Worm (Caenorhabditis elegans) whole organism, young adult: ENCODE data around the gene slc-25A10.

ENCODE experiments used
- B0336.3 ChIP-seq: fragments of 200-800 bp; sonication (Bioruptor generic); IDR thresholded peaks from 2 replicates; pipeline ENCODE4 v1.3.6; 2022; ENCODE audit warnings: missing genetic modification characterization, missing compliant biosample characterization
- D2030.7 ChIP-seq: fragments of 200-800 bp; sonication (Bioruptor generic); IDR thresholded peaks from 2 replicates; pipeline ENCODE4 v1.3.6; 2022; ENCODE audit warnings: missing genetic modification reagents, missing genetic modification characterization, missing compliant biosample characterization
- F10E7.11 ChIP-seq: sonication (generic microtip); optimal IDR thresholded peaks from 2 replicates; lab custom pipeline; 2017; ENCODE audit warnings: mild to moderate bottlenecking, missing genetic modification characterization, moderate library complexity, missing compliant biosample characterization
- F22D6.2 ChIP-seq: sonication (generic microtip); optimal IDR thresholded peaks from 2 replicates; lab custom pipeline; 2016; ENCODE audit warnings: mild to moderate bottlenecking, missing genetic modification characterization, missing compliant biosample characterization
- F23B12.7 ChIP-seq: sonication (generic microtip); optimal IDR thresholded peaks from 2 replicates; lab custom pipeline; 2017; ENCODE audit warnings: missing genetic modification characterization, mild to moderate bottlenecking, missing compliant biosample characterization, antibody characterized with exemption, moderate library complexity; ENCODE audit not compliant: insufficient read depth
- F49E8.2 ChIP-seq: sonication (generic microtip); optimal IDR thresholded peaks from 3 replicates; lab custom pipeline; 2017; ENCODE audit warnings: missing genetic modification characterization, mild to moderate bottlenecking, missing compliant biosample characterization, antibody characterized with exemption, moderate library complexity; ENCODE audit not compliant: insufficient read depth
- T07F8.4 ChIP-seq: sonication (generic microtip); optimal IDR thresholded peaks from 2 replicates; lab custom pipeline; 2016; ENCODE audit warnings: mild to moderate bottlenecking, missing genetic modification characterization, moderate library complexity, missing compliant biosample characterization
- T26A5.8 ChIP-seq: sonication (generic microtip); optimal IDR thresholded peaks from 2 replicates; lab custom pipeline; 2016; ENCODE audit warnings: missing genetic modification characterization, missing compliant biosample characterization
- Y79H2A.3 ChIP-seq: fragments of 200-800 bp; sonication (Bioruptor generic); conservative IDR thresholded peaks from 2 replicates; pipeline ENCODE4 v1.3.6; 2022; ENCODE audit warnings: missing genetic modification reagents, missing genetic modification characterization, missing compliant biosample characterization
- Y95B8A.8 ChIP-seq: fragments of 200-800 bp; sonication (Bioruptor generic); IDR thresholded peaks from 2 replicates; pipeline ENCODE4 v1.3.6; 2022; ENCODE audit warnings: missing genetic modification reagents, missing genetic modification characterization, missing compliant biosample characterization
- ZK185.1 ChIP-seq: sonication (generic microtip); optimal IDR thresholded peaks from 2 replicates; lab custom pipeline; 2016; ENCODE audit warnings: mild to moderate bottlenecking, missing genetic modification characterization, missing compliant biosample characterization; ENCODE audit not compliant: poor library complexity, severe bottlenecking
- aptf-2 ChIP-seq: fragments of 200-800 bp; sonication (Bioruptor generic); conservative IDR thresholded peaks from 2 replicates; pipeline ENCODE4 v1.3.6; 2022; ENCODE audit warnings: missing genetic modification reagents, missing genetic modification characterization, missing compliant biosample characterization
- aptf-3 ChIP-seq: fragments of 200-800 bp; sonication (Bioruptor generic); IDR thresholded peaks from 2 replicates; pipeline ENCODE4 v1.3.6; 2022; ENCODE audit warnings: missing genetic modification characterization, missing compliant biosample characterization
- attf-3 ChIP-seq: fragments of 200-800 bp; sonication (Bioruptor generic); conservative IDR thresholded peaks from 2 replicates; pipeline ENCODE4 v1.3.6; 2022; ENCODE audit warnings: missing genetic modification reagents, missing genetic modification characterization, missing compliant biosample characterization
- attf-5 ChIP-seq: fragments of 200-800 bp; sonication (Bioruptor generic); optimal IDR thresholded peaks from 2 replicates; lab custom pipeline; 2018; ENCODE audit warnings: mild to moderate bottlenecking, missing genetic modification characterization, missing compliant biosample characterization
- bed-1 ChIP-seq: fragments of 200-800 bp; sonication (Bioruptor generic); IDR thresholded peaks from 2 replicates; pipeline ENCODE4 v1.3.6; 2022; ENCODE audit warnings: missing genetic modification reagents, missing genetic modification characterization, missing compliant biosample characterization
- cebp-1 ChIP-seq, 2 experiments: fragments of 200-800 bp in 1 of 2; sonication (Bioruptor generic) in 1 of 2; sonication (generic microtip) in 1 of 2; IDR thresholded peaks in 1 of 2; optimal IDR thresholded peaks in 1 of 2; 2 replicates each; pipeline versions ENCODE4 v1.3.6 to Lab custom; 2017 to 2022; ENCODE audit warnings: missing compliant biosample characterization in 2 of 2, missing genetic modification characterization in 2 of 2, mild to moderate bottlenecking in 1 of 2, missing genetic modification reagents in 1 of 2, moderate library complexity in 1 of 2
- ceh-27 ChIP-seq: fragments of 200-800 bp; sonication (Bioruptor generic); optimal IDR thresholded peaks from 2 replicates; lab custom pipeline; 2018; ENCODE audit warnings: mild to moderate bottlenecking, missing genetic modification characterization, moderate library complexity, missing compliant biosample characterization
- die-1 ChIP-seq: sonication (generic microtip); optimal IDR thresholded peaks from 2 replicates; lab custom pipeline; 2016; ENCODE audit warnings: missing genotype, mild to moderate bottlenecking, missing genetic modification characterization, missing compliant biosample characterization
- dox-1 ChIP-seq: fragments of 200-800 bp; sonication (Bioruptor generic); IDR thresholded peaks from 2 replicates; pipeline ENCODE4 v1.3.6; 2022; ENCODE audit warnings: missing genetic modification reagents, missing genetic modification characterization, missing compliant biosample characterization
- dpl-1 ChIP-seq: fragments of 150-350 bp; optimal IDR thresholded peaks from 2 replicates; lab custom pipeline; 2014; ENCODE audit warnings: missing biosample characterization, missing genetic modification reagents, missing genetic modification characterization
- efl-1 ChIP-seq: fragments of 150-350 bp; optimal IDR thresholded peaks from 2 replicates; lab custom pipeline; 2014; ENCODE audit warnings: missing biosample characterization, missing genetic modification reagents, missing genetic modification characterization
- ekl-4 ChIP-seq: fragments of 200-800 bp; sonication (Bioruptor generic); IDR thresholded peaks from 2 replicates; pipeline ENCODE4 v1.3.6; 2022; ENCODE audit warnings: missing genetic modification reagents, missing genetic modification characterization, missing compliant biosample characterization
- gei-17 ChIP-seq: fragments of 200-800 bp; sonication (Bioruptor generic); optimal IDR thresholded peaks from 2 replicates; lab custom pipeline; 2018; ENCODE audit warnings: mild to moderate bottlenecking, missing genetic modification characterization, missing compliant biosample characterization
- hmg-1.2 ChIP-seq: fragments of 200-800 bp; sonication (Bioruptor generic); IDR thresholded peaks from 2 replicates; pipeline ENCODE4 v1.3.6; 2022; ENCODE audit warnings: missing genetic modification reagents, missing genetic modification characterization, missing compliant biosample characterization
- lag-1 ChIP-seq: fragments of 200-800 bp; sonication (Bioruptor generic); IDR thresholded peaks from 2 replicates; pipeline ENCODE4 v1.3.6; 2022; ENCODE audit warnings: missing genetic modification reagents, missing genetic modification characterization, missing compliant biosample characterization
- let-526 ChIP-seq: fragments of 200-800 bp; sonication (Bioruptor generic); IDR thresholded peaks from 2 replicates; pipeline ENCODE4 v1.3.6; 2022; ENCODE audit warnings: missing genetic modification reagents, missing genetic modification characterization, missing compliant biosample characterization
- lin-40 ChIP-seq: sonication (generic microtip); optimal IDR thresholded peaks from 2 replicates; lab custom pipeline; 2016; ENCODE audit warnings: missing genetic modification characterization, mild to moderate bottlenecking, missing compliant biosample characterization, missing genotype, missing genetic modification reagents
- lin-54 ChIP-seq: fragments of 200-800 bp; sonication (Bioruptor generic); optimal IDR thresholded peaks from 2 replicates; lab custom pipeline; 2018; ENCODE audit warnings: mild to moderate bottlenecking, missing genetic modification characterization, missing compliant biosample characterization
- lir-1 ChIP-seq: fragments of 200-800 bp; sonication (Bioruptor generic); conservative IDR thresholded peaks from 2 replicates; pipeline ENCODE4 v1.3.6; 2022; ENCODE audit warnings: missing genetic modification reagents, missing genetic modification characterization, missing compliant biosample characterization
- madf-10 ChIP-seq: sonication (generic microtip); optimal IDR thresholded peaks from 2 replicates; lab custom pipeline; 2016; ENCODE audit warnings: mild to moderate bottlenecking, missing genetic modification characterization, missing compliant biosample characterization
- mxl-1 ChIP-seq: sonication (generic microtip); optimal IDR thresholded peaks from 2 replicates; lab custom pipeline; 2016; ENCODE audit warnings: missing genetic modification characterization, missing compliant biosample characterization
- nfya-2 ChIP-seq: fragments of 200-800 bp; sonication (Bioruptor generic); IDR thresholded peaks from 2 replicates; pipeline ENCODE4 v1.3.6; 2022; ENCODE audit warnings: missing genetic modification reagents, missing genetic modification characterization, missing compliant biosample characterization
- nhr-27 ChIP-seq: fragments of 200-800 bp; sonication (Bioruptor generic); optimal IDR thresholded peaks from 2 replicates; lab custom pipeline; 2018; ENCODE audit warnings: mild to moderate bottlenecking, missing genetic modification characterization, moderate library complexity, missing compliant biosample characterization
- nhr-80 ChIP-seq: sonication (generic microtip); optimal IDR thresholded peaks from 2 replicates; lab custom pipeline; 2016; ENCODE audit warnings: missing genetic modification characterization, missing compliant biosample characterization
- nhr-90 ChIP-seq: sonication (generic microtip); optimal IDR thresholded peaks from 2 replicates; lab custom pipeline; 2016; ENCODE audit warnings: missing genotype, mild to moderate bottlenecking, missing genetic modification characterization, missing compliant biosample characterization
- pha-4 ChIP-seq: fragments of 150-350 bp; sonication (generic microtip); optimal IDR thresholded peaks from 2 replicates; lab custom pipeline; 2014; ENCODE audit warnings: missing biosample characterization, missing genetic modification reagents, missing genetic modification characterization
- rcor-1 ChIP-seq: fragments of 200-800 bp; sonication (Bioruptor generic); IDR thresholded peaks from 2 replicates; pipeline ENCODE4 v1.3.6; 2022; ENCODE audit warnings: missing genetic modification reagents, missing genetic modification characterization, missing compliant biosample characterization
- repo-1 ChIP-seq: sonication (generic microtip); optimal IDR thresholded peaks from 2 replicates; lab custom pipeline; 2017; ENCODE audit warnings: mild to moderate bottlenecking, missing genetic modification characterization, missing compliant biosample characterization
- rpc-1 ChIP-seq, 2 experiments: fragments of 150-350 bp in 1 of 2; sonication (generic microtip) in 1 of 2; optimal IDR thresholded peaks; 2 replicates each; lab custom pipeline; 2014 to 2018; ENCODE audit warnings: missing biosample characterization in 1 of 2, missing genetic modification characterization in 1 of 2, missing genetic modification reagents in 1 of 2, missing genotype in 1 of 2
- snpc-3.4 ChIP-seq: sonication (generic microtip); optimal IDR thresholded peaks from 2 replicates; lab custom pipeline; 2017; ENCODE audit warnings: missing genetic modification characterization, mild to moderate bottlenecking, missing compliant biosample characterization, antibody characterized with exemption, moderate library complexity, missing genotype, missing genetic modification reagents
- tbp1 ChIP-seq: fragments of 200-800 bp; sonication (Bioruptor generic); optimal IDR thresholded peaks from 2 replicates; lab custom pipeline; 2018; ENCODE audit warnings: mild to moderate bottlenecking, missing genetic modification characterization, missing compliant biosample characterization
- tbx-9 ChIP-seq: sonication (generic microtip); optimal IDR thresholded peaks from 2 replicates; lab custom pipeline; 2016; ENCODE audit warnings: borderline replicate concordance, missing genetic modification characterization, inconsistent platforms, missing compliant biosample characterization
- tlf-1 ChIP-seq: fragments of 200-800 bp; sonication (Bioruptor generic); optimal IDR thresholded peaks from 2 replicates; lab custom pipeline; 2018; ENCODE audit warnings: mild to moderate bottlenecking, missing genetic modification characterization, missing compliant biosample characterization
- zim-3 ChIP-seq: sonication (generic microtip); optimal IDR thresholded peaks from 2 replicates; lab custom pipeline; 2017; ENCODE audit warnings: mild to moderate bottlenecking, missing genetic modification characterization, moderate library complexity, missing compliant biosample characterization
- ztf-18 ChIP-seq: sonication (generic microtip); optimal IDR thresholded peaks from 2 replicates; lab custom pipeline; 2016; ENCODE audit warnings: missing genotype, mild to moderate bottlenecking, missing genetic modification characterization, missing compliant biosample characterization

The slc-25A10 gene

ce11 chrX:6737329-6738008 lies 12.0 kb upstream of the slc-25A10 start (continued):
- peak; percentile 25 for TF ChIP-seq lin-54
- no peak for TF ChIP-seq bed-1
- TF ChIP-seq nhr-90: peak; percentile 33
- TF ChIP-seq nhr-80 (tag; lab: Kevin White, UChicago): peak; percentile 77
- no peak for TF ChIP-seq cebp-1 (GFP tag; IDR thresholded peaks at IDR 0.05; lab: Robert Waterston, UW)
- peak; percentile 85 for TF ChIP-seq cebp-1 (tag; optimal IDR thresholded peaks at IDR 0.05; lab: Kevin White, UChicago)
- peak; percentile 90; the same call in 1 of the 2 replicates for TF ChIP-seq let-526 (GFP tag; lab: Robert Waterston, UW)
- TF ChIP-seq F23B12.7 (tag; lab: Kevin White, UChicago): no peak
- TF ChIP-seq attf-3 (GFP tag; lab: Robert Waterston, UW): no peak
- peak; percentile 79 for TF ChIP-seq madf-10 (tag; lab: Kevin White, UChicago)
- peak; percentile 53 for TF ChIP-seq tlf-1
- TF ChIP-seq efl-1 (GFP tag; lab: Kevin White, UChicago): no peak
- peak; percentile 82 for TF ChIP-seq B0336.3 (GFP tag; lab: Robert Waterston, UW)
- TF ChIP-seq F49E8.2 (tag; lab: Kevin White, UChicago): no peak
- no peak for TF ChIP-seq nhr-27 (tag; lab: Kevin White, UChicago)
- 0 out of 2 replicates have a peak, but pooled peaks have one; percentile 38 for TF ChIP-seq Y79H2A.3 (GFP tag; lab: Robert Waterston, UW)
- peak; percentile 61 for TF ChIP-seq lir-1 (GFP tag; lab: Robert Waterston, UW)
- TF ChIP-seq dox-1: peak; percentile 81
- no peak for TF ChIP-seq dpl-1
- TF ChIP-seq aptf-2 (GFP tag; lab: Robert Waterston, UW): no peak
- peak; percentile 68 for TF ChIP-seq gei-17 (GFP tag; lab: Kevin White, UChicago)
- peak; percentile 57 for TF ChIP-seq tbp1 (GFP tag; lab: Kevin White, UChicago)
- TF ChIP-seq ekl-4: peak; percentile 69
- 0 out of 2 replicates have a peak, but pooled peaks have one; percentile 21 for TF ChIP-seq rcor-1 (GFP tag; lab: Robert Waterston, UW)
- TF ChIP-seq attf-5 (GFP tag; lab: Kevin White, UChicago): peak; percentile 71
- TF ChIP-seq hmg-1.2 (GFP tag; lab: Robert Waterston, UW): peak; percentile 57
- TF ChIP-seq rpc-1 (optimal IDR thresholded peaks at IDR 0.05; lab: Kevin White, UChicago): no peak
- TF ChIP-seq rpc-1 (tag; optimal IDR thresholded peaks at IDR 0.05; lab: Kevin White, UChicago): no peak
- TF ChIP-seq ztf-18: no peak
- TF ChIP-seq F22D6.2 (tag; lab: Kevin White, UChicago): peak; percentile 89
- TF ChIP-seq T26A5.8 (tag; lab: Kevin White, UChicago): no peak
- peak; percentile 62 for TF ChIP-seq mxl-1 (tag; lab: Kevin White, UChicago)
- TF ChIP-seq F10E7.11 (tag; lab: Kevin White, UChicago): peak; percentile 42
- 0 out of 2 replicates have a peak, but pooled peaks have one; percentile 36 for TF ChIP-seq Y95B8A.8 (GFP tag; lab: Robert Waterston, UW)
- TF ChIP-seq ceh-27 (GFP tag; lab: Kevin White, UChicago): peak; percentile 67
- TF ChIP-seq ZK185.1 (tag; lab: Kevin White, UChicago): peak; percentile 62
- peak; percentile 74 for TF ChIP-seq repo-1
- TF ChIP-seq tbx-9 (tag; lab: Kevin White, UChicago): no peak
- no peak for TF ChIP-seq pha-4
- no peak for TF ChIP-seq T07F8.4 (tag; lab: Kevin White, UChicago)
- peak; percentile 92 for TF ChIP-seq lin-40 (tag; lab: Kevin White, UChicago)
- no peak for TF ChIP-seq snpc-3.4 (tag; lab: Kevin White, UChicago)
- no peak for TF ChIP-seq zim-3 (tag; lab: Kevin White, UChicago)
- TF ChIP-seq D2030.7 (GFP tag; lab: Robert Waterston, UW): no peak
- TF ChIP-seq lag-1 (GFP tag; lab: Robert Waterston, UW): peak; percentile 17; the same call in 1 of the 2 replicates
- peak; percentile 78 for TF ChIP-seq die-1 (tag; lab: Kevin White, UChicago)
- TF ChIP-seq nfya-2 (GFP tag; lab: Robert Waterston, UW): no peak
- TF ChIP-seq aptf-3 (GFP tag; lab: Robert Waterston, UW): no peak
